Fruit fly (Drosophila melanogaster) S2 (cell line): ENCODE measurements around the gene CanA1.

Source experiments
- CG8478 ChIP-seq: fragments of >200 bp; optimal IDR thresholded peaks from 2 replicates; lab custom pipeline; 2018
- CTCF ChIP-seq, 2 experiments: fragments of >200 bp; optimal IDR thresholded peaks; 2 replicates each; lab custom pipeline; 2018

DNA sequence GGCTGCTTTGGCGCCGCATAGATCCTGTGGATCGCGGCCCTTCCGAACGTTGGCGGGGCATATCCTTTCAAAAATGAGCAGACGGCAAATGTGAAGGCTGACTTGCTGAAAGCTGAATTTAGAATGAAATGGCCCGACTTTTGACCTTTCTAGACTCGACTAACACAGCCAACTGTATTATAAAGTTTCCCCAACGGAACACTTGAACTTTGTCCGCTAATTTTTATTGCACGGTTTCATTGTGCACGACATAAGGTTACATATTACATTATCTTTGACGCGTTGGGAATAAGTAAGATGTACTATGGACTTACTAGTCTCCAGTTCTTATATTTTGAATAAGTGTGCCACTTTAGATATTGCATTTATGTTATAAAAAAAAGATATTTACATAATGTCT is 46.8 kb upstream of the CanA1 start, which contains the start of gene CG31007:
- TF ChIP-seq CG8478 (no peak), CTCF (optimal IDR thresholded peaks at IDR 0.05; lab: Kevin White, UChicago) (no peak)
